Worm (Caenorhabditis elegans) whole organism, L4/young adult: ENCODE measurements around the gene spp-12.

Experiments used
- W03F9.2 ChIP-seq: fragments of 150-350 bp; optimal IDR thresholded peaks from 2 replicates; lab custom pipeline; 2014; ENCODE audit warnings: missing biosample characterization, missing genetic modification characterization
- dao-5 ChIP-seq: sonication (generic microtip); optimal IDR thresholded peaks from 2 replicates; lab custom pipeline; 2016; ENCODE audit warnings: missing genotype, missing genetic modification characterization, moderate library complexity, missing compliant biosample characterization
- him-1 ChIP-seq: sonication (generic microtip); optimal IDR thresholded peaks from 2 replicates; lab custom pipeline; 2016; ENCODE audit warnings: missing genotype, missing genetic modification reagents, missing genetic modification characterization, missing compliant biosample characterization

DNA sequence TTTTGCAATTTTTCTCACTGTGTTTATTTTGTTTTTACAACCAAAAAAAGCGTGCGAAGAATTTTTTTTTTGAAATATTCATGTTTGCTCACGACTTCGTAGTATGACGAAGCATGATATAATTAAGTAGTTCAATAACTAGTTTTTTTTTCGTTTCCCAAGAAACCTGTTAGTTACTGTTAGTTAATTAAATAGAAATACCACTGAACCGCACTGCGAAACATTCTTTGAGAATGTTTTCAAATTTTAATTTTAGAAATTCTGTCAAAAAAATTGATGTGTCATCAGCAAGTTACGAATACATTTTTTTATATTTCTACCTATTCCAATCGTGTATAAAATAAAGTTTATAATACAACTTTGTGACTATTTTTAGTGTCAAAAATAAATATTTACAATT, 36.8 kb downstream of the spp-12 start, which contains the start of gene srxa-12:
- TF ChIP-seq W03F9.2 (no peak), him-1 (tag; lab: Kevin White, UChicago) (no peak), dao-5 (no peak)
